Worm (Caenorhabditis elegans) whole organism, early embryonic: Measurements from ENCODE around the gene F19B6.3.

Source experiments
- B0310.2 ChIP-seq: sonication (generic microtip); optimal IDR thresholded peaks from 2 replicates; lab custom pipeline; 2016; ENCODE audit warnings: mild to moderate bottlenecking, missing genetic modification characterization, missing compliant biosample characterization
- F13C5.2 ChIP-seq: sonication (generic microtip); optimal IDR thresholded peaks from 2 replicates; lab custom pipeline; 2017; ENCODE audit warnings: mild to moderate bottlenecking, missing genetic modification characterization, inconsistent platforms, missing compliant biosample characterization
- aly-1 ChIP-seq: sonication (generic microtip); optimal IDR thresholded peaks from 2 replicates; lab custom pipeline; 2016; ENCODE audit warnings: missing genetic modification characterization, missing compliant biosample characterization
- ama-1 ChIP-seq: fragments of 150-350 bp; optimal IDR thresholded peaks from 2 replicates; lab custom pipeline; 2014
- ceh-13 ChIP-seq: fragments of 200-800 bp; sonication (Bioruptor generic); optimal IDR thresholded peaks from 2 replicates; lab custom pipeline; 2018; ENCODE audit warnings: mild to moderate bottlenecking, missing genetic modification characterization, missing compliant biosample characterization
- ceh-36 ChIP-seq: sonication (generic microtip); optimal IDR thresholded peaks from 2 replicates; lab custom pipeline; 2016; ENCODE audit warnings: missing genetic modification characterization, inconsistent platforms, missing compliant biosample characterization
- ets-7 ChIP-seq: sonication (generic microtip); optimal IDR thresholded peaks from 2 replicates; lab custom pipeline; 2016; ENCODE audit warnings: missing genotype, missing genetic modification characterization, missing compliant biosample characterization
- flt-1 ChIP-seq: fragments of 200-800 bp; sonication (Bioruptor generic); IDR thresholded peaks from 2 replicates; pipeline ENCODE4 v1.3.6; 2022; ENCODE audit warnings: missing genetic modification characterization, missing compliant biosample characterization
- hmbx-1 ChIP-seq: sonication (generic microtip); optimal IDR thresholded peaks from 2 replicates; lab custom pipeline; 2016; ENCODE audit warnings: mild to moderate bottlenecking, missing genetic modification characterization, missing compliant biosample characterization
- hmg-4 ChIP-seq: fragments of 200-800 bp; sonication (Bioruptor generic); optimal IDR thresholded peaks from 2 replicates; lab custom pipeline; 2018; ENCODE audit warnings: mild to moderate bottlenecking, missing genetic modification characterization, missing compliant biosample characterization
- hnd-1 ChIP-seq: sonication (generic microtip); optimal IDR thresholded peaks from 2 replicates; lab custom pipeline; 2016; ENCODE audit warnings: missing genetic modification characterization, missing compliant biosample characterization
- pes-1 ChIP-seq: fragments of 200-800 bp; sonication (Bioruptor generic); IDR thresholded peaks from 2 replicates; pipeline ENCODE4 v1.3.6; 2022; ENCODE audit warnings: missing genetic modification reagents, missing genetic modification characterization, missing compliant biosample characterization
- scrt-1 ChIP-seq: fragments of 200-800 bp; sonication (Bioruptor generic); IDR thresholded peaks from 2 replicates; pipeline ENCODE4 v1.3.6; 2022; ENCODE audit warnings: missing genetic modification characterization, missing compliant biosample characterization
- sea-1 ChIP-seq: fragments of 200-800 bp; sonication (Bioruptor generic); conservative IDR thresholded peaks from 2 replicates; pipeline ENCODE4 v1.3.6; 2022; ENCODE audit warnings: missing genetic modification characterization, missing compliant biosample characterization
- tbx-37 ChIP-seq: fragments of 200-800 bp; sonication (Bioruptor generic); conservative IDR thresholded peaks from 2 replicates; pipeline ENCODE4 v1.3.6; 2022; ENCODE audit warnings: missing genetic modification reagents, missing genetic modification characterization, missing compliant biosample characterization
- tra-4 ChIP-seq: sonication (generic microtip); optimal IDR thresholded peaks from 2 replicates; lab custom pipeline; 2017; ENCODE audit warnings: missing genetic modification characterization, missing compliant biosample characterization

Gene F19B6.3

DNA sequence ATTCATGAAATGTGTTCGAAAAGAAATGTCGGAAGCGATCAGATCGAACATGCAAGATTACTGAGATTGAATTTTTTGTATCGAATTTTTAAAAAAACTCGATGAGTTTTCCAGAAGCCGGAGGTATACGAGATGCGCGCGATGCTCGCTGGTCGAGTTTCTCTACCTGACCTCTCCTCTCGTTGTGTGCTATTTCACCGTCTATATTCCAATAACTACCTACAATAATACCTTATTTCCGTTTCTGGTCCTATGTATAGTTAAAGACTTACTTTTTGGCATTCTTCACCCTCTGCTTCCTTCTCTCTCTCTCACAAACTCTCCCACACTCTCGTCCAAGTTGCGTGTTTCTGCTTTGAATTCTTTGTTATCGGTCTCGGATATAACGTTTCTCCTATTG is 44.3 kb downstream of the F19B6.3 start:
- TF ChIP-seq B0310.2 (tag; lab: Kevin White, UChicago) (no peak), F13C5.2 (tag; lab: Kevin White, UChicago) (no peak), ceh-13 (GFP tag; lab: Kevin White, UChicago) (no peak), ceh-36 (no peak), tbx-37 (GFP tag; lab: Robert Waterston, UW) (no peak), flt-1 (no peak), ama-1 (lab: Kevin White, UChicago) (no peak), aly-1 (tag; lab: Kevin White, UChicago) (no peak)

DNA sequence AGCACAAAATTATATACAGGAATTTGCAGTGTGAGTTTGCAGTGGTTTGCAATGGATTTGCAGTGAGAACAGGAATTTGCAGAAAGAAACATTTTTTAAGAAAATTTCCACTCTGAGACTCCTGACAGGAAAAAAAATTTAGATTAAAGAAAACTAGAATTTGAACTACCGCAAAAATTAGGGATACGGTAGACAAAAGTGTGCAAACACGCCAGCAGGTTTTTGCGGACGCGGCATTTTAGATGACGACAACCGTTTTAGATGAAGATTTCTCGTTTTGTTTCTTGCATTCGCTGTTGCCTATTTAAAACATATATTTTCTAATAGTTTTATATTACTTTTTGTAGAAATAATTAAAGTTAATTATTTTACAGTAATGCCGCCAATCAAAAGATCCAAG is 44.8 kb downstream of the F19B6.3 start, which contains the start of gene wdr-46:
TSS of gene wdr-46 (plus strand) at position 375 of the 400 bp plus-strand sequence.
- no peak for TF ChIP-seq sea-1 (GFP tag; lab: Robert Waterston, UW)
- peak; percentile 41; the same call in 1 of the 2 replicates for TF ChIP-seq flt-1
- peak; percentile 37 for TF ChIP-seq F13C5.2 (tag; lab: Kevin White, UChicago)
- peak; percentile 28 for TF ChIP-seq ceh-36
- TF ChIP-seq hmg-4 (GFP tag; lab: Kevin White, UChicago) = no peak
- TF ChIP-seq tbx-37 (GFP tag; lab: Robert Waterston, UW) = no peak
- no peak for TF ChIP-seq aly-1 (tag; lab: Kevin White, UChicago)
- peak; percentile 67 for TF ChIP-seq ama-1 (lab: Kevin White, UChicago)
- TF ChIP-seq hmbx-1 (tag; lab: Kevin White, UChicago) = no peak
- TF ChIP-seq hnd-1 (tag; lab: Kevin White, UChicago) = no peak
- no peak for TF ChIP-seq ets-7 (tag; lab: Kevin White, UChicago)

ce11 chrIV:12376021-12376420 is 49.0 kb downstream of the F19B6.3 start, which contains the start of gene atz-1:
Gene atz-1 (minus strand): TSS chrIV:12376121.
- TF ChIP-seq scrt-1 (GFP tag; lab: Robert Waterston, UW) = no peak
- no peak for TF ChIP-seq pes-1 (GFP tag; lab: Robert Waterston, UW)
- TF ChIP-seq flt-1 = no peak
- no peak for TF ChIP-seq sea-1 (GFP tag; lab: Robert Waterston, UW)
- TF ChIP-seq tra-4 = no peak
- no peak for TF ChIP-seq ceh-36
- no peak for TF ChIP-seq F13C5.2 (tag; lab: Kevin White, UChicago)
- no peak for TF ChIP-seq aly-1 (tag; lab: Kevin White, UChicago)
